Fruit fly (Drosophila melanogaster): Measurements from ENCODE around the gene CG11398.

- TF ChIP-seq wek (GFP tag; optimal IDR thresholded peaks at IDR 0.05) (no peak), CG7556 (GFP tag; optimal IDR thresholded peaks at IDR 0.05) (no peak), Drgx (GFP tag; IDR thresholded peaks at IDR 0.05) (no peak)
Observed at dm6 chrX:1206437-1206836, 8.5 kb downstream of the CG11398 start, which contains the start of gene CG14624.

Data from whole organism, embryonic.